Worm (Caenorhabditis elegans): ENCODE results near the gene F53F4.18.

F53F4.18 gene

DNA sequence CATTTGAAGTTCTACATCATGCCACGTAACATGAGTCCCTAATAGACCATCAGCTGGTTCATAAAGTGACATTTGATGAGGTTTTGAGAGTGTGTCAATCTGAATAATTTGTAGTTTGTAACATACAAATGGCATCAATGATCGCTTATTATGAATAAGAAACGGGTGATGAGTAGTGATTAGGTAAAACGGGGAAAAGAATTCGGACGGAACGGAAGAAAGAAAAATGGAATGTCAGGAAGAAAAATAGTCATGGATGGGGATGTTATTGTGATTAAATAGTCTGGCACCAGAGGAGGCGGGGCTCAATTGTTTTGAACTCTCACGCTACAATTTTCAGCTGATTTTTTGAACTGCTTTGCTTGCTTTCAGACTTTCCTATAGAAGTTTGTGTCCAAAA is 44.2 kb downstream of the F53F4.18 start, which contains the start of gene H37A05.2:
TSS of gene H37A05.2 (minus strand) at position 101 of the 400 bp plus-strand sequence.
- TF ChIP-seq mab-5 (tag; optimal IDR thresholded peaks at IDR 0.05) (no peak), ztf-11 (tag; optimal IDR thresholded peaks at IDR 0.05) (no peak), dmd-4 (tag; optimal IDR thresholded peaks at IDR 0.05) (no peak), peb-1 (tag; optimal IDR thresholded peaks at IDR 0.05) (no peak), nhr-12 (tag; optimal IDR thresholded peaks at IDR 0.05) (no peak), nhr-6 (tag; optimal IDR thresholded peaks at IDR 0.05) (no peak), fos-1 (tag; optimal IDR thresholded peaks at IDR 0.05) (no peak), sem-4 (tag; optimal IDR thresholded peaks at IDR 0.05) (no peak), egl-27 (tag; optimal IDR thresholded peaks at IDR 0.05) (no peak), nhr-129 (tag; optimal IDR thresholded peaks at IDR 0.05) (no peak), gmeb-1 (tag; optimal IDR thresholded peaks at IDR 0.05) (no peak), lin-39 (tag; optimal IDR thresholded peaks at IDR 0.05) (no peak), ceh-82 (tag; optimal IDR thresholded peaks at IDR 0.05) (no peak), unc-55 (GFP tag; optimal IDR thresholded peaks at IDR 0.05) (no peak), mbf-1 (tag; optimal IDR thresholded peaks at IDR 0.05) (no peak), lin-13 (GFP tag; optimal IDR thresholded peaks at IDR 0.05) (no peak), unc-39 (tag; optimal IDR thresholded peaks at IDR 0.05) (no peak), ztf-4 (tag; optimal IDR thresholded peaks at IDR 0.05) (no peak), ceh-16 (tag; optimal IDR thresholded peaks at IDR 0.05) (no peak), sma-9 (GFP tag; optimal IDR thresholded peaks at IDR 0.05) (no peak), sma-9 (tag; optimal IDR thresholded peaks at IDR 0.05) (no peak)

DNA sequence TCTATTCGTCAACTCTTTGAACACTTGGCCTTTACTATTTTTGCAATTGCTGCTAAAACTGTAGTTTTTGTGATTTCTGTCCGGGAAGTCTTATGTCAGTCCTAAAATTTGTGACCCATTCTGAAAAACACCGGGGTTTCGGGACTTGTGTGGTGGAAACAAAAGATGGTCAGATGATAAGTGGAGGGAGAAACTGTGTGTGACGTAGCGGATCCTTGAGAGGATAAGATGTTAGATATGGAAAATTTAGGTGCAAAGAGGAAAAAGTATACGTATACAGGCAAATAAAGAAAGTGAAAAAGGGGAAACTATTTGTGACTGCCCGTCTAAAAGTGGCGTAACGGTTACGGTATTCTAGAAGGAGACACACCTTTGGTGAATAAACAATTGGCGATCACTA is 46.5 kb downstream of the F53F4.18 start:
- TF ChIP-seq nhr-23 (tag; optimal IDR thresholded peaks at IDR 0.05) (no peak), nhr-237 (tag; optimal IDR thresholded peaks at IDR 0.05) (no peak), elt-3 (tag; optimal IDR thresholded peaks at IDR 0.05) (no peak), fos-1 (tag; optimal IDR thresholded peaks at IDR 0.05) (no peak)

DNA sequence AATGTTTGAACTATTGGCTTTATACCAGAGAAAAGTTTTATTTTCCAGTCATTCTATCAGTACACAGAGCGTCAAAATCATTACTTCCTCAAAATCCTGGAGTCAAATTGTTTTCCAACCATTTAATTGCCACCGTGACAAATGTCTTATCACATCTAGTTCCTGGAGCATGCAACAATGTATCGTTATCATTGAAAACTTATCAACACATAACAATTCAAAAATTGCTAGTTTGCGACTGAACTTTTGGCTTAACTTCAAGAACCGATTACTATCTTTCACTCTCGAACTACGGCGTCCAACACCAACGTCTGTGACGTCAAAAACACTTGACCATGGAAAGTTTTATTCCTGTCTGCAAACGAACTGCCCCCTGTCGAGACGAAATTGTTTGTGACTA is 48.1 kb downstream of the F53F4.18 start:
- peak; percentile 53 for TF ChIP-seq sma-9 (GFP tag; optimal IDR thresholded peaks at IDR 0.05)
- TF ChIP-seq sma-9 (tag; optimal IDR thresholded peaks at IDR 0.05), result no peak
- TF ChIP-seq dmd-4 (tag; optimal IDR thresholded peaks at IDR 0.05), result no peak
- peak; percentile 37 for TF ChIP-seq crh-2 (tag; optimal IDR thresholded peaks at IDR 0.05)
- peak; percentile 79 for TF ChIP-seq fos-1 (tag; optimal IDR thresholded peaks at IDR 0.05)
